Fruit fly (Drosophila melanogaster): Measurements from ENCODE around the gene sbr.

sbr gene

DNA sequence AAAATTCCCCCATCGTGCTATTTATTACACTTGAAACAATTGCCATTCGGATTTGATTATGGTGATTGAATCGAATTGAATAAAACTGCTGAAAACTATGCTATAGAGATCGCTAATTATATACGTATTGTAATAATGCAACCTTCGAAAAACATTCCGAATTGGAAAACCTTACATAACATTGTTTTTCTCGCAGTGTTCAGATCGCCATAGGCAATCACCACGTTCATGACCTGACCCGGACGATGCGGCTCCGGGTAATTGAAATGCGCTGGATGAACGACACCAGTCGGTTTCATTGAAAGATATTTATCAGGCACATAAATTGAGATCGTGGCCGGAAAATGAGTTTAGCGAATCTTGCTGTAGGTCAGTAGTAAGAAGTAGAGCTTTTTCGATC lies 35.9 kb upstream of the sbr start:
- TF ChIP-seq CG14711 (tag; optimal IDR thresholded peaks at IDR 0.05) (peak; percentile 16), Crg-1 (GFP tag; optimal IDR thresholded peaks at IDR 0.05) (no peak)

DNA sequence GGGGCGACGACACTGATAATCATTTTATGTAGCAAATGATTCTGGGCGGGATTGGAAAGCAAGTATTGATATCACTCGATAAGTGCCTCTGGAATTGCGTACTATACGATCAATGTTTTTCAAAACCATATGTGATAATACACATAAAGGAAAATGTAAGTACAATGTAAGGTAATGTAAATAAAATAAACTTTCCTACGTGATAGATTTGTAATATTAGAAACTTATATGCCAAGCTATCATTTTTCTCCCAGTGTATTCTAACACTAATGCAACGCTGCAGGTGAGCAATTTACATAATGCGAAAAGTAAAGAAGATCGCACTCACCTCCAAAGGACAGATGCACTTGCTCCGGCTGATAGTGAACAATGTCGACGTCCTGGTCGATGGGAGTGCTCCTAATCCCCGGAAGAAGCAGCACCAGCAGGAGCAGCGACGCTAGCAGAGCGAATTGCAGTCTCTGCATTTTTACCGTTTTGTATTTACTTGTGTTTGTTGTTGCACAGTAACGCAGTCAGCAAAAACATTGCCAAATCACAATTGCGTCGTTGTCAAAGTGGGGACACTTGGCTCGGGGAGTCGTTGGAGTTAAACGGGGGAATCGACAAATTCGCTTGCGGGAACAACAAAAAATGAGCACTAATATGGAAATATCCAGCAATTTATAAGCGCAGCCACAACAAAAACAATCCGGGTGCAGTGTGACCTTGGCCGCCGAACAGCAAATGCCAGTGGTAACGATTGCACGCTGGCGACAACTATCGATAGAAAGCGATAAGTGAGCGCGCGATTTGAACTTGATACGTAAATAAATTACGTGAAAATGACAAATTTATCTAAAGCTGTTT lies 30.4 kb upstream of the sbr start, which contains the start of gene CG1637:
Gene CG1637, minus strand, starts transcription at position 807 of the 849 bp plus-strand sequence.
- TF ChIP-seq Clk (GFP tag; optimal IDR thresholded peaks at IDR 0.05) (no peak), cic (GFP tag; optimal IDR thresholded peaks at IDR 0.05) (peak; percentile 1), CG33017 (tag; optimal IDR thresholded peaks at IDR 0.05) (peak; percentile 38), ovo (GFP tag; optimal IDR thresholded peaks at IDR 0.05) (peak; percentile 71), CG11617 (GFP tag; optimal IDR thresholded peaks at IDR 0.05) (peak; percentile 36), toe (GFP tag; optimal IDR thresholded peaks at IDR 0.05) (no peak), CG14711 (tag; optimal IDR thresholded peaks at IDR 0.05) (peak; percentile 34), Crg-1 (GFP tag; optimal IDR thresholded peaks at IDR 0.05) (no peak), tj (GFP tag; optimal IDR thresholded peaks at IDR 0.05) (peak; percentile 99), CG12768 (GFP tag; optimal IDR thresholded peaks at IDR 0.05) (no peak), kay (GFP tag; ENCODE audit: borderline replicate concordance) (no peak), CG1620 (GFP tag; optimal IDR thresholded peaks at IDR 0.05) (no peak), CG7101 (tag; optimal IDR thresholded peaks at IDR 0.05) (peak; percentile 39), Mnt (GFP tag; optimal IDR thresholded peaks at IDR 0.05) (peak; percentile 0), bab1 (GFP tag; optimal IDR thresholded peaks at IDR 0.05) (peak; percentile 82), CG7045 (GFP tag; optimal IDR thresholded peaks at IDR 0.05) (peak; percentile 14), cnc (optimal IDR thresholded peaks at IDR 0.05) (no peak), pad (GFP tag; optimal IDR thresholded peaks at IDR 0.05) (no peak), Hr96 (GFP tag; optimal IDR thresholded peaks at IDR 0.05) (peak; percentile 6)

dm6 chrX:10876451-10876850 lies 29.6 kb upstream of the sbr start:
- no peak for TF ChIP-seq CG11617 (GFP tag; optimal IDR thresholded peaks at IDR 0.05)
- TF ChIP-seq CG33017 (tag; optimal IDR thresholded peaks at IDR 0.05): no peak
- no peak for TF ChIP-seq Hr96 (GFP tag; optimal IDR thresholded peaks at IDR 0.05)
- TF ChIP-seq CG7045 (GFP tag; optimal IDR thresholded peaks at IDR 0.05): no peak

DNA sequence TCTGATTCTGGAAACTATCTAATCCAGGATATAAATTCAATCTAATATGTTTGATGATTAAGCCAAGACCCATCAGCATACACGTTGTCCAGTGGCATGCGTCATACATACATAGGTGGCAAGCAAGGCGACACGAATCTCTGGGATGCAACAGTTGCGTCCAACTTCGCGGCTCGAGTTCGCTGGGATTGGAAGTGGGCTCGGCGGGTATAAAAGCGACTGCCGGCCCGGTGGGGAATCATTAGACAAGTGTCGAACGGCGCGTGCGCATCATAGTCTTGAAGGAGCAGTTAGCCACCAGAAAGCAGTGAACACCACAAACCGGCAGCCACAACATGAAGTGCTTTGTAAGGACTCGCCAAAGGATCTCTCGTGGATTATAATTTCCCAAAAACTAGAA lies 22.2 kb upstream of the sbr start, which contains the start of gene CG2157:
Gene CG2157, plus strand, starts transcription at position 240 of the 400 bp plus-strand sequence.
- TF ChIP-seq CG11617 (GFP tag; optimal IDR thresholded peaks at IDR 0.05) (no peak), ovo (GFP tag; optimal IDR thresholded peaks at IDR 0.05) (no peak), pad (GFP tag; optimal IDR thresholded peaks at IDR 0.05) (no peak), CG7101 (tag; optimal IDR thresholded peaks at IDR 0.05) (no peak), CG5204 (GFP tag; optimal IDR thresholded peaks at IDR 0.05) (no peak), toe (GFP tag; optimal IDR thresholded peaks at IDR 0.05) (no peak), CG14711 (tag; optimal IDR thresholded peaks at IDR 0.05) (no peak), CG12768 (GFP tag; optimal IDR thresholded peaks at IDR 0.05) (no peak), CG1620 (GFP tag; optimal IDR thresholded peaks at IDR 0.05) (no peak), CG33017 (tag; optimal IDR thresholded peaks at IDR 0.05) (no peak), cnc (optimal IDR thresholded peaks at IDR 0.05) (no peak)

dm6 chrX:10867692-10868091 lies 20.8 kb upstream of the sbr start:
- TF ChIP-seq CG14711 (tag; optimal IDR thresholded peaks at IDR 0.05) (no peak), Crg-1 (GFP tag; optimal IDR thresholded peaks at IDR 0.05) (no peak), kay (GFP tag; ENCODE audit: borderline replicate concordance) (no peak), cic (GFP tag; optimal IDR thresholded peaks at IDR 0.05) (no peak), ovo (GFP tag; optimal IDR thresholded peaks at IDR 0.05) (no peak), cnc (optimal IDR thresholded peaks at IDR 0.05) (no peak), tj (GFP tag; optimal IDR thresholded peaks at IDR 0.05) (no peak), pad (GFP tag; optimal IDR thresholded peaks at IDR 0.05) (no peak), CG7045 (GFP tag; optimal IDR thresholded peaks at IDR 0.05) (no peak), CG11617 (GFP tag; optimal IDR thresholded peaks at IDR 0.05) (no peak), bab1 (GFP tag; optimal IDR thresholded peaks at IDR 0.05) (no peak), Mnt (GFP tag; optimal IDR thresholded peaks at IDR 0.05) (no peak), CG7101 (tag; optimal IDR thresholded peaks at IDR 0.05) (no peak), toe (GFP tag; optimal IDR thresholded peaks at IDR 0.05) (no peak), CG33017 (tag; optimal IDR thresholded peaks at IDR 0.05) (no peak), Clk (GFP tag; optimal IDR thresholded peaks at IDR 0.05) (no peak), CG1620 (GFP tag; optimal IDR thresholded peaks at IDR 0.05) (no peak), CG5204 (GFP tag; optimal IDR thresholded peaks at IDR 0.05) (no peak), Hr96 (GFP tag; optimal IDR thresholded peaks at IDR 0.05) (no peak), CG12768 (GFP tag; optimal IDR thresholded peaks at IDR 0.05) (no peak)

- peak; percentile 78 for TF ChIP-seq kay (GFP tag; ENCODE audit: borderline replicate concordance)
- TF ChIP-seq CG7101 (tag; optimal IDR thresholded peaks at IDR 0.05): no peak
These were observed 18.9 kb upstream of the sbr start for dm6 chrX:10865580-10866331.
